Worm (Caenorhabditis elegans) whole organism, midembryonic: Measurements from ENCODE around the gene slcr-46.3.
A peak's percentile ranks its signal among the peaks of the same experiment; 100 is the strongest.

ENCODE experiments used
- T22C8.4 ChIP-seq: fragments of 200-800 bp; sonication (Bioruptor generic); IDR thresholded peaks from 2 replicates; pipeline ENCODE4 v1.3.6; 2022; ENCODE audit warnings: missing genetic modification characterization, missing compliant biosample characterization
- cog-1 ChIP-seq: sonication (generic microtip); optimal IDR thresholded peaks from 2 replicates; lab custom pipeline; 2016; ENCODE audit warnings: missing genetic modification characterization, missing compliant biosample characterization
- flt-1 ChIP-seq: fragments of 200-800 bp; sonication (Bioruptor generic); IDR thresholded peaks from 2 replicates; pipeline ENCODE4 v1.3.6; 2022; ENCODE audit warnings: missing genetic modification characterization, missing compliant biosample characterization
- klf-2 ChIP-seq: fragments of 200-800 bp; sonication (Bioruptor generic); conservative IDR thresholded peaks from 2 replicates; pipeline ENCODE4 v1.3.6; 2022; ENCODE audit warnings: missing genetic modification reagents, missing genetic modification characterization, missing compliant biosample characterization
- med-1 ChIP-seq: sonication (generic microtip); optimal IDR thresholded peaks from 2 replicates; lab custom pipeline; 2017; ENCODE audit warnings: missing genetic modification characterization, mild to moderate bottlenecking, missing compliant biosample characterization, antibody characterized with exemption, missing genetic modification reagents; ENCODE audit not compliant: insufficient read depth
- ref-1 ChIP-seq: fragments of 200-800 bp; sonication (Bioruptor generic); conservative IDR thresholded peaks from 2 replicates; pipeline ENCODE4 v1.3.6; 2022; ENCODE audit warnings: missing genetic modification reagents, missing genetic modification characterization, missing compliant biosample characterization
- tab-1 ChIP-seq: fragments of 200-800 bp; sonication (Bioruptor generic); IDR thresholded peaks from 2 replicates; pipeline ENCODE4 v1.3.6; 2022; ENCODE audit warnings: missing genetic modification characterization, missing compliant biosample characterization
- ztf-23 ChIP-seq: fragments of 200-800 bp; sonication (Bioruptor generic); IDR thresholded peaks from 2 replicates; pipeline ENCODE4 v1.3.6; 2022; ENCODE audit warnings: missing genetic modification reagents, missing genetic modification characterization, missing compliant biosample characterization
- ztf-29 ChIP-seq: fragments of 200-800 bp; sonication (Bioruptor generic); IDR thresholded peaks from 2 replicates; pipeline ENCODE4 v1.3.6; 2022; ENCODE audit warnings: missing genetic modification reagents, missing genetic modification characterization, missing compliant biosample characterization

Gene slcr-46.3

DNA sequence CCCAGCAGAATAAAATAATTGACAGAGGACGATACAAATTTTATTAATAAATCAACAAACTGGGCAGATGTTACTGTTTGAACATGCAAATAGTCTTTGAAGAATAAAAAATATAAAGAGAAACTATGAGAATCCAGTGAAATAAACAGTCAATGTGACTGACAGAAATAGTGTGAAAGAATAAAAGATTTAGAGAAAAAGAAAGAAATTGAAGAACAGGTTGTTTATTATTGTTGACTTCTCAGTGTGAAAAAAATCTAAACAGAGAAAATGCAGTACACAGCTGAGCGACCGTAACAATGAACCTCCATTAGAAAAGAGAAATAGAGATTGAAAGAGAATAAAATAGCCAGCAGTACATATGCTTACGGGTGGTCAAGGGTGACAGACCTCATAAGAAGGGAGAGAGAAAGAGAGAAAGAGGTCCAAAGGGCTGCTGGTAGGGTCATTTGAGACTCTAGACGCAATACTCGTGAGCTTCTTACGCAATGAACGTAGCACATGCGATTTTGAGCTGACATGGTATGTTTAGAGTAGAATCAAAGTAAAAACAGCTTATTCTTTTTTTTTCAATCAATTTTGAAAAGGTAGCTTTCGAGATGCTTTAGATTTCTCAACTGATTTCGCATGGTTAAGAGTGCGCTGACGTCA is at the start of gene slcr-46.3:
TSS of gene slcr-46.3 (minus strand) at position 86 of the 651 bp plus-strand sequence.
- TF ChIP-seq T22C8.4 (GFP tag; lab: Robert Waterston, UW) = no peak
- TF ChIP-seq cog-1 (tag; lab: Kevin White, UChicago) = no peak
- no peak for TF ChIP-seq ref-1 (GFP tag; lab: Robert Waterston, UW)
- TF ChIP-seq ztf-29 (GFP tag; lab: Robert Waterston, UW) = no peak
- no peak for TF ChIP-seq med-1 (GFP tag; lab: Kevin White, UChicago)
- TF ChIP-seq klf-2 (GFP tag; lab: Robert Waterston, UW) = no peak
- TF ChIP-seq tab-1 (GFP tag; lab: Robert Waterston, UW) = no peak
- TF ChIP-seq flt-1 (GFP tag; lab: Robert Waterston, UW) = no peak; the same call in 1 of the 2 replicates
- no peak for TF ChIP-seq ztf-23

DNA sequence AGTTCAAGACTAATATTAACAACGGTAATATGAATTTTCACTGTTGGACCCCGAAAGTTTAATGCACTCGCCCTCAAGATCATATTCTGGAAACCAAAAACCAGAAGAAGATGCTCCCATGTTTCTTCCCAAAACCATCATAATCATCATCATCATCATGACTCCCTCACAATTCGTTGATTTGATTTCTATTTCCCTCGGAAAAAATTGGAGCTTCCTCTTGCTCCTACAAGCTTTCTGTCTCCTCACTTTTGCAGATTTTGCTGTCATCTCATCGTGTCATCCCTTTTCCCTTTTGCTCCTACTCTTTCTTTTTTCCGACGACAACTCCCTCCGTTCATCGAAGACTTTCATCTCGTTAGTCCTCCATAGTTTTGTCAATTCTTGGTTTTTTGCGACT is 48.1 kb upstream of the slcr-46.3 start, which contains the start of gene F46B6.2:
TSS of gene F46B6.2 (plus strand) at position 316 of the 400 bp plus-strand sequence.
- TF ChIP-seq med-1 (GFP tag; lab: Kevin White, UChicago) = no peak
- no peak for TF ChIP-seq klf-2 (GFP tag; lab: Robert Waterston, UW)
- TF ChIP-seq tab-1 (GFP tag; lab: Robert Waterston, UW) = no peak
- TF ChIP-seq ztf-23 = no peak
- no peak for TF ChIP-seq ztf-29 (GFP tag; lab: Robert Waterston, UW)
- TF ChIP-seq cog-1 (tag; lab: Kevin White, UChicago) = no peak
- no peak for TF ChIP-seq ref-1 (GFP tag; lab: Robert Waterston, UW)
- no peak for TF ChIP-seq flt-1 (GFP tag; lab: Robert Waterston, UW)
- no peak for TF ChIP-seq T22C8.4 (GFP tag; lab: Robert Waterston, UW)

DNA sequence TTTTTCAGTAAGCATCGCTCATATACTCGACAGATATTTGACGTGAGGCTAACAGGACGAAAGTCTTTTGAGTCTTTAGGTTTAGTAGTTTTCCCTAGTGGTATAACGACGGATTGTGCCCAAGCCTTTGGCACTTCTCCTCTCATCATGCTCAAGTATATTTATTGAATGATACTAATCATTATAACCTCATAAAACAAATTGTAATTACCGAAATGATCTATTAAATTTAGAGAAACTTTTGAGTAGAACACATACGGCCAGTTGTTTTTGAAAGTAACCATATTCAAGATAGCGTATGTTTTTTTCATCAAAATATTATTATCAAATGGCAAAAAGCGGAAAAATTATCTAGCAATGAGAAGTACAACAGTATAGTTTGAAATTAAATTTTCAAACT is 47.4 kb upstream of the slcr-46.3 start:
- no peak for TF ChIP-seq cog-1 (tag; lab: Kevin White, UChicago)
- TF ChIP-seq ztf-29 (GFP tag; lab: Robert Waterston, UW) = no peak
- no peak for TF ChIP-seq ref-1 (GFP tag; lab: Robert Waterston, UW)
- TF ChIP-seq flt-1 (GFP tag; lab: Robert Waterston, UW) = no peak
- no peak for TF ChIP-seq ztf-23
- no peak for TF ChIP-seq med-1 (GFP tag; lab: Kevin White, UChicago)
- TF ChIP-seq T22C8.4 (GFP tag; lab: Robert Waterston, UW) = no peak
- no peak for TF ChIP-seq klf-2 (GFP tag; lab: Robert Waterston, UW)
- TF ChIP-seq tab-1 (GFP tag; lab: Robert Waterston, UW) = no peak

DNA sequence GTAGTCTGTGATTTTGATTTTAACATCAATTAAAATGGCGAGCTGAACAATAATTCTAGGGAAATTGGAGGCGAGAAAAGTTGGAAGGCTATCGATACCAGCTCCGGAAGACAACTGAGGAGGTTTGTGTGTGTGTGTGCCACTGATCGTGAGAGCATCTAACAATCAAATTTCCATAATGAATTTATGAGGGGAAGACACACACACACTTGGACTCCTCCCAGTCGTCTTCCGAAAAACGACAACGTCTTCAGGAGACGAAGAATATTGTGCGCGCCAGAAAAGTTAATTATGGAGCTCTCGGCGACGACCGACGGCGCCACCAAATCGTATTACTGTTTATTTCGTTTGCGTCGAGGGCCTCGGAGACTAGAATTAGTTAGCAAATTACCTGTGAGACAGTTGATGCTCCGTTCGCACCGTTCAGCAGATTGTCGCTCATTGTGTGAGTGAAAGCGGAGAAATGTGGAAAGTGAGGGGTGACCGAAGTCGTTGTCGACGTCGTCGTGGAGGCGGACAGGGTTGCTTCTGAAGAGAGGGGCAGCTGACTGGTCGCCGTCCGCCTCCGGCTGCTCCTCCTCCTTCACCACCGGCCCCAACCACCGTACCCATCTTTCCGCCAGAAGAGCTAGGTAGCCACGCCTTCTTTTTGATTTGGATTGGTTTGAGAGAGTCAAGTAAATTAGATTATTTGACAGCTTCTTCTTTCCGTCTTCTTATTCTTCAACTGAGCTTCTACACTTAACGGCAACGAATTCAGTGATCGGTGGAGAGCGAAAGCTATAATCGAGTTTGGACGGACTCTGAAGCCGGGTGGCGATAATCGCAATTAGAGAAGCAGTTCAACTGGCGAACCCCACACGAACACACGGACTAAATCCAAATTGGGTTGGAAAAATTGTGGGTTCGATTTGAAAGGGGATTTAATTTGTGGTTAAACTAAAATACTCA is 45.2 kb upstream of the slcr-46.3 start, which contains the start of gene unc-42:
TSS of gene unc-42 (minus strand) at position 564 of the 951 bp plus-strand sequence.
- TF ChIP-seq T22C8.4 (GFP tag; lab: Robert Waterston, UW) (no peak), flt-1 (GFP tag; lab: Robert Waterston, UW) (0 out of 2 replicates have a peak, but pooled peaks have one; percentile 27), tab-1 (GFP tag; lab: Robert Waterston, UW) (no peak)

DNA sequence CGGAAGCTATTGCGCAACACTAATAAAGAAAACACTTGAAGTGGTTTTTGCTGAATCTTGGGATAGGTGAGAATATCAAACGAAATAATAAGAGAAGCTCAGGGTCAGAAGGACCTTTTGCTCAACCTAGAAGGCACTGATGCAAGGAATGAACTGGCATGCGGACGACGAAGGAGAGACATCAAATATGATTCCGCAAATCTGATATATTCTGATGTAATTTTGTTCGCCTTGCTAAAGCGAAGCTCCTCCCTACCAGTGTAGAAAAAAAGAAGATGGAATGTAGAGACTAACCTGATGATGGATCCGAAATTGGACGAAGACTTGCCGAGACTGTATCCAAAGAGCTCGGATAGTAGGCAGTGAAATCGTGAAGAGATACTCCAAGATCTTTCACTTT is 44.0 kb upstream of the slcr-46.3 start:
- no peak for TF ChIP-seq ref-1 (GFP tag; lab: Robert Waterston, UW)
- no peak for TF ChIP-seq ztf-23
- no peak for TF ChIP-seq med-1 (GFP tag; lab: Kevin White, UChicago)
- no peak for TF ChIP-seq T22C8.4 (GFP tag; lab: Robert Waterston, UW)
- TF ChIP-seq ztf-29 (GFP tag; lab: Robert Waterston, UW) = no peak
- no peak for TF ChIP-seq cog-1 (tag; lab: Kevin White, UChicago)
- no peak for TF ChIP-seq klf-2 (GFP tag; lab: Robert Waterston, UW)
- TF ChIP-seq tab-1 (GFP tag; lab: Robert Waterston, UW) = no peak
- no peak for TF ChIP-seq flt-1 (GFP tag; lab: Robert Waterston, UW)

DNA sequence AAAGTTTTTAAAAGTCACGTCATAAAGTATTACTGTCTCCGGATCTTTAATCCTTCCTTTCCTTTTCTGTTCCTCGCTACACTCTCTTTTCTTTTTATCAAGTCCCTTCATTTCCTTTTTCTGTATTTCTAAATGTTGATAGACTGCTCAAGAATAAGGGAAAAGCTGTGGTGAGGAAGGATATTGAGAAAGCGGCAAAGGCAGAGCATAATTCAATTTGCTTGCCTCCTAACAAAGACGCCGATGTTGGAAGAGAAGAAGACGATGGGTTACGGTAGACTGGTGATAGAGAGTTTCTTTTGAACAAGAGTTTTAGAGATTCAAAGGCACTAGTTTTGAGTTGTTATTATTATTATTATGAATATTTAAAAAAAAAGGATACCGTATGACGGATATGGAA is 41.7 kb upstream of the slcr-46.3 start:
- TF ChIP-seq ztf-29 (GFP tag; lab: Robert Waterston, UW) (no peak), ref-1 (GFP tag; lab: Robert Waterston, UW) (no peak), ztf-23 (no peak)

DNA sequence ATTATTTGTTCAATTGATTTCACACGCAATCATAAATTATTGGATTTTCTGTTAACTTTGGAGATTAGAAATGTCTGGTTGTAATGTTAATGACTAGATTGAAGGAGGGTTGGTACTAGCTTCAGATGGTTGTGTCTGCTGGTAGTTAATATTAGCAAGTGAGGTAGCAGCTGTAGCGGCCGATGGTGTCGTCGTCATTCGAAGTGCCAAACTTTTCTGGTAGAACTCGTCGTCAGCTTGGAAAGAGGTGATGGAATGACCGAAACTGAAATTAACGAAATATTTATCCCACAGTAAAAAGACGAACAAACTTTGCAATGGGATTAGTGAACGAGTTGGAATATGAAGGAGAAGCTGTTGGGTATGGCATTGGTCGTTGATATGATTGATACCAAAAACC is 40.6 kb upstream of the slcr-46.3 start:
- TF ChIP-seq klf-2 (GFP tag; lab: Robert Waterston, UW) (no peak), cog-1 (tag; lab: Kevin White, UChicago) (no peak), ztf-23 (no peak), tab-1 (GFP tag; lab: Robert Waterston, UW) (no peak), T22C8.4 (GFP tag; lab: Robert Waterston, UW) (no peak), ref-1 (GFP tag; lab: Robert Waterston, UW) (no peak), med-1 (GFP tag; lab: Kevin White, UChicago) (no peak), flt-1 (GFP tag; lab: Robert Waterston, UW) (no peak), ztf-29 (GFP tag; lab: Robert Waterston, UW) (no peak)

DNA sequence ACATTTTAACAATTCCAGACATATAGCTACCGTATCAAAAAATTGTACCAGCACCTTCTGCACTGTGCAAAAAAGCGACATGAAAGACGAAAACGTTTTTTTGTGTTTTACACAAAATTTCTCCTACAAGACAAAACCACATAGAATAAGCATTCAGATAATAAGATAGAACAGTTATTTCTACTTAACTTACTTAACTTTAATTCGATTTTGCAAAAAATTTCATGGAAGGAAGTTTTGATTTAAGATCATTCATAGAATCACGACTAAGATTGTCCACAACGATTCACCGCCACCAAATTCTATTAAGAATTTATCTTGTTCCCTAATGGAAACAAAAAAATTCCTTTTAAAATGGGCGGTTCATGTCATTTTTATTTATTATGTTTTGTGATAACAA is 39.9 kb upstream of the slcr-46.3 start:
- TF ChIP-seq ztf-29 (GFP tag; lab: Robert Waterston, UW) (no peak), cog-1 (tag; lab: Kevin White, UChicago) (no peak), med-1 (GFP tag; lab: Kevin White, UChicago) (no peak), ref-1 (GFP tag; lab: Robert Waterston, UW) (no peak), T22C8.4 (GFP tag; lab: Robert Waterston, UW) (no peak), ztf-23 (no peak)
